Fruit fly (Drosophila melanogaster) whole organism, embryonic: ENCODE measurements around the gene CG6675.

ENCODE experiments used
- CG11398 ChIP-seq: fragments of 200-800 bp; sonication (Bioruptor generic); optimal IDR thresholded peaks from 2 replicates; lab custom pipeline; 2016; ENCODE audit warnings: missing biosample characterization, missing genetic modification characterization
- NfI ChIP-seq: fragments of 200-800 bp; sonication (Bioruptor generic); optimal IDR thresholded peaks from 3 replicates; lab custom pipeline; 2018; ENCODE audit warnings: missing biosample characterization, mild to moderate bottlenecking, missing genetic modification characterization, moderate library complexity
- emc ChIP-seq: fragments of 200-800 bp; sonication (Bioruptor generic); optimal IDR thresholded peaks from 2 replicates; lab custom pipeline; 2016; ENCODE audit warnings: missing biosample characterization, missing genetic modification characterization
- vvl ChIP-seq: fragments of 200-800 bp; sonication (Bioruptor generic); IDR thresholded peaks from 2 replicates; pipeline ENCODE4 v1.3.6; 2022; ENCODE audit warnings: missing biosample characterization, missing genetic modification characterization

DNA sequence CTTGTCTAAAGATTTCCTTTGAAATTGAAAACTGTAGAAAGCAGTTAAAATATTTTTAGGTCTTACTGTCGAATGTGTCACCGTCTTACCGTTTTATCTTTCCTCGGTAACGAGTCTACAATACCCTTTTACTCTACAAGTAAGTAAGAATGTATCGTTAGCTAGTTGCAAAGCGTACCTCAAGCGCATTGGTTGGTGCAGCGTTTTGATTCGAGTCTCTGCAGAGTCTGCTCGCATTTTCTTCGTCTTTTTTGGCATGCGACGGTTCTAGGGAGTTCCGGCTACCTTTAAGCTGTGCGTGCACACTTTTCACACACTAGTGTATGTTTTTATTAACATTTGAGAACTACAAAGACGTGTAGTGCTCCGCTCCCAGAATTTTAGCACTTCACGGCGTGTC, 31.2 kb downstream of the CG6675 start:
- TF ChIP-seq NfI (GFP tag; lab: Kevin White, UChicago), result no peak
- no peak for TF ChIP-seq CG11398 (GFP tag; lab: Kevin White, UChicago)
- no peak for TF ChIP-seq vvl (GFP tag; lab: Robert Waterston, UW)
- no peak for TF ChIP-seq emc (GFP tag; lab: Kevin White, UChicago)
